Worm (Caenorhabditis elegans): ENCODE results near the gene T23F2.3.

DNA sequence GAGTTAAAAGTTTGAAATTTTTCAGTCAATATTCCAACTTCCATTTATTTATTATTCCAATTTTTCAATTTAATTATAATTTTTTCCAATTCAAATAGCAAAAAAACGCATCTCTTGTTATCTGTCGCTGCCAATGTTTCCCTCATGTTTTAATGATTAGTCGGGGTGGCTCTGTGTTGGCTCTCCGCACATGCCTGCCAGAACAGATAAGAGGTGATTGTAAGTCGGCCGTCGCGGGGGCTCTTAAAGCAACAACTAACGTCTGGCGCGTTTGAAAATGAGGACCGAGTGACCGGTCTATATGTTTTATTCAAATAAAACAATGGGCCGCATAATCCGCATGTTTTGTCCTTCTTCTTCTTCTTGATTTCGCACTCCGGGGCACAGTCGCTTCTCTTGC, 35.8 kb downstream of the T23F2.3 start:
- TF ChIP-seq ama-1 (optimal IDR thresholded peaks at IDR 0.05) = no peak
- TF ChIP-seq ets-7 (tag; optimal IDR thresholded peaks at IDR 0.05) = no peak
- no peak for TF ChIP-seq F13C5.2 (tag; optimal IDR thresholded peaks at IDR 0.05)
- TF ChIP-seq tra-4 (tag; optimal IDR thresholded peaks at IDR 0.05) = no peak
- TF ChIP-seq scrt-1 (GFP tag; IDR thresholded peaks at IDR 0.05) = no peak
- no peak for TF ChIP-seq sea-1 (GFP tag; conservative IDR thresholded peaks at IDR 0.05)
- TF ChIP-seq flt-1 (GFP tag; IDR thresholded peaks at IDR 0.05) = no peak
- no peak for TF ChIP-seq aly-1 (tag; optimal IDR thresholded peaks at IDR 0.05)
- TF ChIP-seq pes-1 (GFP tag; IDR thresholded peaks at IDR 0.05) = no peak
- TF ChIP-seq hnd-1 (tag; optimal IDR thresholded peaks at IDR 0.05) = no peak
- no peak for TF ChIP-seq hmg-4 (GFP tag; optimal IDR thresholded peaks at IDR 0.05)
- no peak for TF ChIP-seq ceh-36 (tag; optimal IDR thresholded peaks at IDR 0.05)
